Worm (Caenorhabditis elegans) whole organism, early embryonic: Measurements from ENCODE around the gene srsx-40.

Source experiments
- ets-7 ChIP-seq: sonication (generic microtip); optimal IDR thresholded peaks from 2 replicates; lab custom pipeline; 2016; ENCODE audit warnings: missing genotype, missing genetic modification characterization, missing compliant biosample characterization
- pes-1 ChIP-seq: fragments of 200-800 bp; sonication (Bioruptor generic); IDR thresholded peaks from 2 replicates; pipeline ENCODE4 v1.3.6; 2022; ENCODE audit warnings: missing genetic modification reagents, missing genetic modification characterization, missing compliant biosample characterization

DNA sequence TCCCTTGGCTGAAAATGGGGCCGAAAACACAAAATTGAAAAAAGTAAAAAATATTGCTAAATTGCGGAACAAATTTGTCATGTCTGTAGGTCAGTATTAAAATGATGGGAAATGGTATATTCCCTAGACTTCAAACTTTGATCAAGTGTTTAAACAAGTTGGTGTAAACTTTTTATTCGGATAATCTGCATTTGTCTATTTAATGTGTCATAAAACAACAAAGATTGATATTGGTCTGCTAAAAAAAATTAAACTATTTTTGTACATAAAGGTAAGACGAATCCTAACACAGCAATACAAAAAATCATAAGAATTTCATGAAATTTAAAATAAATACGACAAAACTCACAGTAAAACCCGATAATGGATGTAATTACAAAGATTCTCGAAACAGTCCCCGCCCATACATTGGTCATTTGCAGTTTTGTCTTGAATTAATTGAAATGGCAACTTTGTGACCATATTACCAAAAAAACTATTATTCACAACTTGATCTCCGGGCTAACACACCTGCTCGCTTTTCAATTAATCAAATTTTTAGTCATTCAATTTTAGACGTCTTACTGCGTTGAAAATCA is 20.6 kb upstream of the srsx-40 start, which contains the start of the genes ZK105.6 and ZK105.8:
- TF ChIP-seq pes-1 (GFP tag; lab: Robert Waterston, UW) (no peak), ets-7 (tag; lab: Kevin White, UChicago) (no peak)
